Fruit fly (Drosophila melanogaster): ENCODE measurements around the gene Dip-C.

The Dip-C gene

dm6 chr3R:12425510-12426309, 12.2 kb upstream of the Dip-C start, which contains the start of gene Pp1-87B (continued):
- TF ChIP-seq Ets65A (GFP tag) (peak; percentile 89), usp (GFP tag; optimal IDR thresholded peaks at IDR 0.05) (no peak), klu (GFP tag; IDR thresholded peaks at IDR 0.05) (no peak), gcm (GFP tag; optimal IDR thresholded peaks at IDR 0.05) (no peak), D (optimal IDR thresholded peaks at IDR 0.05) (no peak), D (GFP tag; optimal IDR thresholded peaks at IDR 0.05) (no peak), Awh (GFP tag; IDR thresholded peaks at IDR 0.05) (no peak), gt (GFP tag; IDR thresholded peaks at IDR 0.05) (no peak), cas (GFP tag; IDR thresholded peaks at IDR 0.05) (no peak), Dll (GFP tag; IDR thresholded peaks at IDR 0.05; ENCODE audit: partially characterized antibody) (0 out of 4 replicates have a peak, but pooled peaks have one; percentile 23), grn (GFP tag; optimal IDR thresholded peaks at IDR 0.05) (no peak), cato (GFP tag; optimal IDR thresholded peaks at IDR 0.05; ENCODE audit: borderline replicate concordance) (no peak), NC2α (GFP tag; optimal IDR thresholded peaks at IDR 0.05) (no peak), CG11398 (GFP tag; optimal IDR thresholded peaks at IDR 0.05) (no peak), corto (GFP tag; optimal IDR thresholded peaks at IDR 0.05) (no peak), tx (GFP tag; optimal IDR thresholded peaks at IDR 0.05) (no peak), CG10274 (GFP tag; optimal IDR thresholded peaks at IDR 0.05) (no peak), CG7745 (tag; optimal IDR thresholded peaks at IDR 0.05) (no peak), CG17186 (GFP tag; optimal IDR thresholded peaks at IDR 0.05) (peak; percentile 54), Xbp1 (GFP tag; optimal IDR thresholded peaks at IDR 0.05) (peak; percentile 4), Blimp-1 (GFP tag; optimal IDR thresholded peaks at IDR 0.05) (no peak), CG33213 (GFP tag; optimal IDR thresholded peaks at IDR 0.05) (no peak), ewg (GFP tag; optimal IDR thresholded peaks at IDR 0.05) (no peak), CG8478 (optimal IDR thresholded peaks at IDR 0.05) (peak; percentile 97), CG9215 (GFP tag; IDR thresholded peaks at IDR 0.05) (0 out of 2 replicates have a peak, but pooled peaks have one; percentile 13), Dp (GFP tag; optimal IDR thresholded peaks at IDR 0.05) (peak; percentile 60), Hsf (GFP tag; optimal IDR thresholded peaks at IDR 0.05) (peak; percentile 13), ATbp (GFP tag; optimal IDR thresholded peaks at IDR 0.05) (no peak), ase (GFP tag; IDR thresholded peaks at IDR 0.05) (no peak), ind (GFP tag; optimal IDR thresholded peaks at IDR 0.05) (no peak), tgo (GFP tag; IDR thresholded peaks at IDR 0.05) (no peak), trh (GFP tag; optimal IDR thresholded peaks at IDR 0.05) (no peak), dati (GFP tag; IDR thresholded peaks at IDR 0.05) (no peak), Hmr (GFP tag; optimal IDR thresholded peaks at IDR 0.05) (peak; percentile 32), CG12104 (GFP tag; optimal IDR thresholded peaks at IDR 0.05) (peak; percentile 36), CG4854 (GFP tag; optimal IDR thresholded peaks at IDR 0.05) (no peak), chm (GFP tag; IDR thresholded peaks at IDR 0.05) (0 out of 2 replicates have a peak, but pooled peaks have one; percentile 52), Sox102F (GFP tag; optimal IDR thresholded peaks at IDR 0.05) (no peak), so (GFP tag; IDR thresholded peaks at IDR 0.05) (no peak), sob (GFP tag; IDR thresholded peaks at IDR 0.05) (no peak), CG32532 (GFP tag; IDR thresholded peaks at IDR 0.05) (no peak), CG6272 (GFP tag; IDR thresholded peaks at IDR 0.05) (no peak), Dek (tag; optimal IDR thresholded peaks at IDR 0.05) (no peak), Dad (GFP tag; optimal IDR thresholded peaks at IDR 0.05) (no peak), Spps (tag; optimal IDR thresholded peaks at IDR 0.05) (no peak), CG10654 (GFP tag; optimal IDR thresholded peaks at IDR 0.05) (no peak), eve (GFP tag; optimal IDR thresholded peaks at IDR 0.05) (no peak), H15 (GFP tag; IDR thresholded peaks at IDR 0.05) (no peak), CG15011 (GFP tag; optimal IDR thresholded peaks at IDR 0.05) (no peak), amos (GFP tag; IDR thresholded peaks at IDR 0.05; ENCODE audit: partially characterized antibody) (peak; percentile 25; the same call in 1 of the 2 replicates), CG2875 (GFP tag; optimal IDR thresholded peaks at IDR 0.05) (no peak)
